Fruit fly (Drosophila melanogaster) whole organism, embryonic: Measurements from ENCODE around the gene comm.
A peak's percentile ranks its signal among the peaks of the same experiment; 100 is the strongest.

Source experiments
- Antp ChIP-seq: fragments of 200-800 bp; sonication (Bioruptor generic); optimal IDR thresholded peaks from 3 replicates; lab custom pipeline; 2016; ENCODE audit warnings: missing biosample characterization, missing genetic modification characterization
- Asciz ChIP-seq: fragments of 200-800 bp; sonication (Bioruptor generic); optimal IDR thresholded peaks from 2 replicates; lab custom pipeline; 2017; ENCODE audit warnings: missing biosample characterization, mild to moderate bottlenecking, missing genetic modification characterization, missing genetic modification reagents
- BEAF-32 ChIP-seq: fragments of 200-800 bp; sonication (Bioruptor generic); optimal IDR thresholded peaks from 3 replicates; lab custom pipeline; 2017; ENCODE audit warnings: missing biosample characterization, missing genetic modification characterization, mild to moderate bottlenecking, moderate library complexity, missing genetic modification reagents
- CG10267 ChIP-seq: fragments of 200-800 bp; sonication (Bioruptor generic); optimal IDR thresholded peaks from 2 replicates; lab custom pipeline; 2018; ENCODE audit warnings: missing biosample characterization, mild to moderate bottlenecking, missing genetic modification characterization, moderate library complexity
- CG12744 ChIP-seq: fragments of 200-800 bp; sonication (Bioruptor generic); optimal IDR thresholded peaks from 2 replicates; lab custom pipeline; 2016; ENCODE audit warnings: missing biosample characterization, missing genetic modification characterization
- CG1647 ChIP-seq: fragments of 200-800 bp; sonication (Bioruptor generic); optimal IDR thresholded peaks from 3 replicates; lab custom pipeline; 2016; ENCODE audit warnings: missing biosample characterization, missing genetic modification characterization
- CG16779 ChIP-seq: fragments of 200-800 bp; sonication (Bioruptor generic); IDR thresholded peaks from 2 replicates; pipeline ENCODE4 v1.3.6; 2022; ENCODE audit warnings: missing biosample characterization, missing genetic modification characterization
- CG17829 ChIP-seq: fragments of 200-800 bp; optimal IDR thresholded peaks from 2 replicates; lab custom pipeline; 2019; ENCODE audit warnings: missing biosample characterization, mild to moderate bottlenecking, missing genetic modification characterization, moderate library complexity
- CG18476 ChIP-seq: fragments of 200-800 bp; sonication (Bioruptor generic); optimal IDR thresholded peaks from 2 replicates; lab custom pipeline; 2016; ENCODE audit warnings: missing biosample characterization, mild to moderate bottlenecking, missing genetic modification characterization
- CG18619 ChIP-seq: fragments of 200-800 bp; sonication (Bioruptor generic); optimal IDR thresholded peaks from 3 replicates; lab custom pipeline; 2017; ENCODE audit warnings: missing biosample characterization, mild to moderate bottlenecking, missing genetic modification characterization
- CG2712 ChIP-seq: fragments of 200-800 bp; optimal IDR thresholded peaks from 3 replicates; lab custom pipeline; 2019; ENCODE audit warnings: missing biosample characterization, mild to moderate bottlenecking, missing genetic modification characterization, moderate library complexity
- CG2889 ChIP-seq: fragments of 200-800 bp; sonication (Bioruptor generic); IDR thresholded peaks from 3 replicates; pipeline ENCODE4 v1.3.6; 2022; ENCODE audit warnings: missing biosample characterization, missing genetic modification characterization
- CG31388 ChIP-seq: fragments of 200-800 bp; sonication (Bioruptor generic); optimal IDR thresholded peaks from 2 replicates; lab custom pipeline; 2016; ENCODE audit warnings: missing biosample characterization, missing genetic modification characterization
- CG32532 ChIP-seq: fragments of 200-800 bp; sonication (Bioruptor generic); IDR thresholded peaks from 2 replicates; pipeline ENCODE4 v1.3.6; 2022; ENCODE audit warnings: missing biosample characterization, missing genetic modification characterization
- CG4424 ChIP-seq: fragments of 200-800 bp; sonication (Bioruptor generic); optimal IDR thresholded peaks from 3 replicates; lab custom pipeline; 2016; ENCODE audit warnings: missing biosample characterization, missing genetic modification characterization
- CG4820 ChIP-seq: fragments of 200-800 bp; sonication (Bioruptor generic); optimal IDR thresholded peaks from 3 replicates; lab custom pipeline; 2016; ENCODE audit warnings: missing biosample characterization, missing genetic modification characterization
- CG8388 ChIP-seq: fragments of 200-800 bp; sonication (Bioruptor generic); optimal IDR thresholded peaks from 2 replicates; lab custom pipeline; 2019; ENCODE audit warnings: missing biosample characterization, mild to moderate bottlenecking, missing genetic modification characterization, moderate library complexity
- CG8944 ChIP-seq: fragments of 200-800 bp; sonication (Bioruptor generic); optimal IDR thresholded peaks from 3 replicates; lab custom pipeline; 2016; ENCODE audit warnings: missing biosample characterization, missing genetic modification characterization
- D ChIP-seq, 2 experiments: fragments of 200-800 bp in 1 of 2; fragments of >200 bp in 1 of 2; sonication (Bioruptor generic) in 1 of 2; optimal IDR thresholded peaks; 2 replicates in 1 of 2; 3 replicates in 1 of 2; lab custom pipeline; 2017; ENCODE audit warnings: mild to moderate bottlenecking in 1 of 2, missing biosample characterization in 1 of 2, missing genetic modification characterization in 1 of 2, missing genetic modification reagents in 1 of 2
- Dbx ChIP-seq: fragments of 200-800 bp; sonication (Bioruptor generic); IDR thresholded peaks from 3 replicates; pipeline ENCODE4 v1.3.6; 2022; ENCODE audit warnings: missing biosample characterization, missing genetic modification characterization
- Doc3 ChIP-seq: fragments of 200-800 bp; sonication (Bioruptor generic); IDR thresholded peaks from 3 replicates; pipeline ENCODE4 v1.3.6; 2022; ENCODE audit warnings: missing biosample characterization, missing genetic modification characterization; ENCODE audit not compliant: partially characterized antibody
- Dref ChIP-seq: fragments of 200-800 bp; sonication (Bioruptor generic); IDR thresholded peaks from 2 replicates; pipeline ENCODE4 v1.3.6; 2022; ENCODE audit warnings: missing biosample characterization, missing genetic modification characterization
- Fer2 ChIP-seq: fragments of 200-800 bp; sonication (Bioruptor generic); optimal IDR thresholded peaks from 2 replicates; lab custom pipeline; 2018; ENCODE audit warnings: missing biosample characterization, mild to moderate bottlenecking, missing genetic modification characterization, moderate library complexity
- Hr78 ChIP-seq, 2 experiments: fragments of 200-800 bp in 1 of 2; fragments of >200 bp in 1 of 2; sonication (Bioruptor generic) in 1 of 2; optimal IDR thresholded peaks; 2 replicates each; lab custom pipeline; 2017 to 2019; ENCODE audit warnings: missing biosample characterization in 2 of 2, missing genetic modification characterization in 2 of 2, mild to moderate bottlenecking in 1 of 2, moderate library complexity in 1 of 2
- NC2α ChIP-seq: fragments of 200-800 bp; sonication (Bioruptor generic); optimal IDR thresholded peaks from 2 replicates; lab custom pipeline; 2016; ENCODE audit warnings: missing biosample characterization, missing genetic modification characterization
- Oaz ChIP-seq: fragments of 200-800 bp; sonication (Bioruptor generic); IDR thresholded peaks from 2 replicates; pipeline ENCODE4 v1.3.6; 2022; ENCODE audit warnings: missing biosample characterization, missing genetic modification characterization
- Poxn ChIP-seq: fragments of 200-800 bp; sonication (Bioruptor generic); IDR thresholded peaks from 2 replicates; pipeline ENCODE4 v1.3.6; 2022; ENCODE audit warnings: missing biosample characterization, missing genetic modification characterization
- Spps ChIP-seq: fragments of 200-800 bp; sonication (Bioruptor generic); optimal IDR thresholded peaks from 2 replicates; lab custom pipeline; 2018; ENCODE audit warnings: missing biosample characterization, mild to moderate bottlenecking, missing genetic modification characterization
- Taf1 ChIP-seq: fragments of 200-800 bp; sonication (Bioruptor generic); IDR thresholded peaks from 2 replicates; pipeline ENCODE4 v1.3.6; 2022; ENCODE audit warnings: missing biosample characterization, missing genetic modification characterization
- YL-1 ChIP-seq: fragments of 200-800 bp; sonication (Bioruptor generic); optimal IDR thresholded peaks from 3 replicates; lab custom pipeline; 2017; ENCODE audit warnings: missing biosample characterization, mild to moderate bottlenecking, missing genetic modification characterization
- ato ChIP-seq: fragments of 200-800 bp; sonication (Bioruptor generic); IDR thresholded peaks from 2 replicates; pipeline ENCODE4 v1.3.6; 2022; ENCODE audit warnings: missing biosample characterization, missing genetic modification characterization; ENCODE audit not compliant: partially characterized antibody
- bsh ChIP-seq, 2 experiments: fragments of 200-800 bp; sonication (Bioruptor generic); optimal IDR thresholded peaks; 2 replicates each; lab custom pipeline; 2017 to 2018; ENCODE audit warnings: mild to moderate bottlenecking in 2 of 2, missing biosample characterization in 2 of 2, missing genetic modification characterization in 2 of 2, moderate library complexity in 1 of 2
- cato ChIP-seq: fragments of 200-800 bp; sonication (Bioruptor generic); optimal IDR thresholded peaks from 2 replicates; lab custom pipeline; 2016; ENCODE audit warnings: missing biosample characterization, missing genetic modification characterization, borderline replicate concordance
- dan ChIP-seq: fragments of 200-800 bp; sonication (Bioruptor generic); IDR thresholded peaks from 2 replicates; pipeline ENCODE4 v1.3.6; 2022; ENCODE audit warnings: missing biosample characterization, missing genetic modification characterization
- dmrt99B ChIP-seq: fragments of 200-800 bp; sonication (Bioruptor generic); optimal IDR thresholded peaks from 2 replicates; lab custom pipeline; 2018; ENCODE audit warnings: missing biosample characterization, mild to moderate bottlenecking, missing genetic modification characterization, moderate library complexity
- eve ChIP-seq, 2 experiments: fragments of >200 bp; optimal IDR thresholded peaks; 2 replicates each; lab custom pipeline; 2017; ENCODE audit warnings: missing biosample characterization in 2 of 2, missing genetic modification characterization in 2 of 2
- fd64A ChIP-seq: fragments of 200-800 bp; sonication (Bioruptor generic); optimal IDR thresholded peaks from 3 replicates; lab custom pipeline; 2018; ENCODE audit warnings: missing biosample characterization, mild to moderate bottlenecking, missing genetic modification characterization
- fru ChIP-seq: fragments of >200 bp; optimal IDR thresholded peaks from 2 replicates; lab custom pipeline; 2017
- fu2 ChIP-seq: fragments of 200-800 bp; sonication (Bioruptor generic); optimal IDR thresholded peaks from 2 replicates; lab custom pipeline; 2016; ENCODE audit warnings: missing biosample characterization, missing genetic modification characterization
- gce ChIP-seq: fragments of 200-800 bp; sonication (Bioruptor generic); IDR thresholded peaks from 3 replicates; pipeline ENCODE4 v1.3.6; 2022; ENCODE audit warnings: missing biosample characterization, missing genetic modification characterization
- h ChIP-seq: fragments of >200 bp; optimal IDR thresholded peaks from 2 replicates; lab custom pipeline; 2017
- hb ChIP-seq: fragments of 200-800 bp; sonication (Bioruptor generic); IDR thresholded peaks from 3 replicates; pipeline ENCODE4 v1.3.6; 2022; ENCODE audit warnings: missing biosample characterization, missing genetic modification characterization; ENCODE audit not compliant: partially characterized antibody
- ken ChIP-seq: fragments of 200-800 bp; sonication (Bioruptor generic); IDR thresholded peaks from 3 replicates; pipeline ENCODE4 v1.3.6; 2022; ENCODE audit warnings: missing biosample characterization, missing genetic modification characterization
- p53 ChIP-seq: fragments of 200-800 bp; sonication (Bioruptor generic); optimal IDR thresholded peaks from 2 replicates; lab custom pipeline; 2016; ENCODE audit warnings: missing biosample characterization, missing genetic modification characterization
- pfk ChIP-seq: fragments of 200-800 bp; sonication (Bioruptor generic); optimal IDR thresholded peaks from 2 replicates; lab custom pipeline; 2018; ENCODE audit warnings: missing biosample characterization, mild to moderate bottlenecking, missing genetic modification characterization, moderate library complexity
- sqz ChIP-seq: fragments of 200-800 bp; sonication (Bioruptor generic); optimal IDR thresholded peaks from 3 replicates; lab custom pipeline; 2018; ENCODE audit warnings: missing biosample characterization, mild to moderate bottlenecking, missing genetic modification characterization
- tll ChIP-seq, 2 experiments: fragments of 200-800 bp in 1 of 2; fragments of >200 bp in 1 of 2; sonication (Bioruptor generic) in 1 of 2; optimal IDR thresholded peaks; 2 replicates each; lab custom pipeline; 2017 to 2019; ENCODE audit warnings: missing biosample characterization in 2 of 2, missing genetic modification characterization in 2 of 2, mild to moderate bottlenecking in 1 of 2, moderate library complexity in 1 of 2
- toy ChIP-seq: fragments of 200-800 bp; sonication (Bioruptor generic); IDR thresholded peaks from 2 replicates; pipeline ENCODE4 v1.3.6; 2022; ENCODE audit warnings: missing biosample characterization, missing genetic modification characterization
- trh ChIP-seq: fragments of 200-800 bp; sonication (Bioruptor generic); optimal IDR thresholded peaks from 2 replicates; lab custom pipeline; 2016; ENCODE audit warnings: missing biosample characterization, missing genetic modification characterization
- twi ChIP-seq: fragments of 200-800 bp; optimal IDR thresholded peaks from 2 replicates; lab custom pipeline; 2019; ENCODE audit warnings: missing biosample characterization, mild to moderate bottlenecking, missing genetic modification characterization, moderate library complexity
- vfl ChIP-seq: fragments of 200-800 bp; sonication (Bioruptor generic); optimal IDR thresholded peaks from 2 replicates; lab custom pipeline; 2016; ENCODE audit warnings: missing biosample characterization, missing genetic modification characterization

The comm gene

DNA sequence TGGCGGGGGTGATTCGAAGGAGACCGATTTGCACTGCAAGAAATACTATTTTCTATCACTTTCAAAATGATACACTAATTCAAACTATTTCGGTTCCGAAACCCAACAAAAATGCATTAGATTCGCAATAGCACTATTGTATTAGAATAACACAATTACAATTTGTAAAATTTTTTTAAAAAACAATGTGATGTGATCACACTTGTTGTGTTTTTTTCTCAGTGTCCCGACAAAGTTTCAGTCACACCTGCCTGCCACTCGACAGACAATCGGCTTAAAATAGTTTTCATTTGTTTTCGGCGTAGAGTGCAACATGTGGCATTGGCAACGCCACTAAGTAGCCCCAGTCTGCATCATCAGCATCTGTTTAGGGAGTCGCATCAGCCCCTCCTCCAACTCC lies 53.1 kb downstream of the comm start (continued):
- TF ChIP-seq twi = peak; percentile 91
- TF ChIP-seq cato (GFP tag; lab: Kevin White, UChicago) = peak; percentile 27
- no peak for TF ChIP-seq CG31388
- no peak for TF ChIP-seq fru (lab: Kevin White, UChicago)
- no peak for TF ChIP-seq Poxn
- TF ChIP-seq Spps (tag; lab: Kevin White, UChicago) = peak; percentile 86
- no peak for TF ChIP-seq ato (GFP tag; lab: Robert Waterston, UW)
- TF ChIP-seq CG16779 (GFP tag; lab: Robert Waterston, UW) = no peak
- peak; percentile 79 for TF ChIP-seq CG8388 (GFP tag; lab: Kevin White, UChicago)
- TF ChIP-seq Taf1 (GFP tag; lab: Robert Waterston, UW) = no peak
- peak; percentile 3 for TF ChIP-seq CG12744
- TF ChIP-seq eve (GFP tag; optimal IDR thresholded peaks at IDR 0.05; lab: Kevin White, UChicago) = peak in 1 of 2 experiments; percentile 52
- peak in 1 of 2 experiments; percentile 91 for TF ChIP-seq bsh (GFP tag; optimal IDR thresholded peaks at IDR 0.05; lab: Kevin White, UChicago)
- peak; percentile 28 for TF ChIP-seq NC2α
- peak; percentile 90 for TF ChIP-seq CG17829
- TF ChIP-seq fu2 (GFP tag; lab: Kevin White, UChicago) = no peak
- peak; percentile 12 for TF ChIP-seq CG18619 (GFP tag; lab: Kevin White, UChicago)
- TF ChIP-seq Antp (GFP tag; lab: Kevin White, UChicago) = peak; percentile 40
- TF ChIP-seq Dref = no peak
- TF ChIP-seq Doc3 (GFP tag; lab: Robert Waterston, UW) = no peak
- peak; percentile 81 for TF ChIP-seq CG10267 (tag; lab: Kevin White, UChicago)
- TF ChIP-seq vfl = no peak
- TF ChIP-seq hb = no peak
- peak; percentile 86 for TF ChIP-seq CG4424
- TF ChIP-seq dmrt99B (tag; lab: Kevin White, UChicago) = peak; percentile 56
- no peak for TF ChIP-seq Fer2 (tag; lab: Kevin White, UChicago)
- no peak for TF ChIP-seq gce
- TF ChIP-seq CG32532 = no peak
- TF ChIP-seq Asciz (GFP tag; lab: Kevin White, UChicago) = peak; percentile 42
- no peak for TF ChIP-seq p53 (GFP tag; lab: Kevin White, UChicago)
- no peak for TF ChIP-seq Oaz (GFP tag; lab: Robert Waterston, UW)
- peak; percentile 38 for TF ChIP-seq sqz (GFP tag; lab: Kevin White, UChicago)
- peak; percentile 56 for TF ChIP-seq fd64A
- no peak for TF ChIP-seq CG1647 (GFP tag; lab: Kevin White, UChicago)
- TF ChIP-seq Dbx (GFP tag; lab: Robert Waterston, UW) = no peak
- TF ChIP-seq D (optimal IDR thresholded peaks at IDR 0.05; lab: Kevin White, UChicago) = no peak
- peak; percentile 78 for TF ChIP-seq D (GFP tag; optimal IDR thresholded peaks at IDR 0.05; lab: Kevin White, UChicago)
- no peak for TF ChIP-seq toy
- TF ChIP-seq Hr78 (GFP tag; optimal IDR thresholded peaks at IDR 0.05; lab: Kevin White, UChicago) = no peak
- peak; percentile 92 for TF ChIP-seq CG2712 (tag; lab: Kevin White, UChicago)
- no peak for TF ChIP-seq YL-1 (GFP tag; lab: Kevin White, UChicago)
- peak; percentile 42 for TF ChIP-seq CG8944 (GFP tag; lab: Kevin White, UChicago)
- peak; percentile 75 for TF ChIP-seq CG4820 (GFP tag; lab: Kevin White, UChicago)
- TF ChIP-seq ken (GFP tag; lab: Robert Waterston, UW) = no peak
- TF ChIP-seq BEAF-32 = no peak
- TF ChIP-seq h (lab: Kevin White, UChicago) = no peak
- TF ChIP-seq trh (GFP tag; lab: Kevin White, UChicago) = no peak
- TF ChIP-seq CG2889 (GFP tag; lab: Robert Waterston, UW) = no peak
- TF ChIP-seq pfk = no peak
- peak; percentile 54; the same call in 1 of the 2 replicates for TF ChIP-seq dan
- peak; percentile 51 for TF ChIP-seq CG18476 (GFP tag; lab: Kevin White, UChicago)
- no peak for TF ChIP-seq tll (GFP tag; optimal IDR thresholded peaks at IDR 0.05; lab: Kevin White, UChicago)
